Fruit fly (Drosophila melanogaster) S2 (cell line): ENCODE measurements around the gene CG4678.

Experiments
- CG8478 ChIP-seq: fragments of >200 bp; optimal IDR thresholded peaks from 2 replicates; lab custom pipeline; 2018
- CTCF ChIP-seq, 2 experiments: fragments of >200 bp; optimal IDR thresholded peaks; 2 replicates each; lab custom pipeline; 2018

DNA sequence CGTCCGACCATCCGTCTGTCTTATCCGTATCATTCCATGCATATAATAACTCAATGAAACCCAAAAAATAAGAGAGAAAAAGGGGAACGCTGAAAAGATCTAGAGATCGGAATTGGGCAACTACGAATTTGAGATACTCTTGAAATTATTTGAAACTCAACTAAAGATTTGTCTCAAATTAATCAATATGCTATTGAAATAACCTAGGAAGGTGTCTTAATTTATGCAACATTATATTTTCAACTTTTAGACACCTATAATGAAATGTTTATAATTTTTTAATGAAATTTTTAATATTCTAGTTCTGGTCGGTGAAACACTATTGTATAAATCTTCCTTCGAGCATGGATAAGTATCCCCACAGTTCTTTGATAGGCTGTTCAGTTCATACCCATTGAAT is 64.6 kb downstream of the CG4678 start:
- TF ChIP-seq CG8478 (lab: Kevin White, UChicago) (no peak), CTCF (optimal IDR thresholded peaks at IDR 0.05; lab: Kevin White, UChicago) (no peak)
